Worm (Caenorhabditis elegans) whole organism, mixed stage, embryonic: ENCODE measurements around the gene F18A1.7.

Source experiments
- M03D4.4 ChIP-seq: sonication (generic microtip); optimal IDR thresholded peaks from 2 replicates; lab custom pipeline; 2017; ENCODE audit warnings: mild to moderate bottlenecking, missing genetic modification characterization, missing compliant biosample characterization
- bed-3 ChIP-seq: fragments of 200-800 bp; sonication (Bioruptor generic); optimal IDR thresholded peaks from 3 replicates; lab custom pipeline; 2018; ENCODE audit warnings: mild to moderate bottlenecking, missing genetic modification characterization, moderate library complexity, missing compliant biosample characterization
- blmp-1 ChIP-seq: fragments of 150-350 bp; optimal IDR thresholded peaks from 2 replicates; lab custom pipeline; 2014; ENCODE audit warnings: missing biosample characterization, missing genetic modification characterization
- ceh-39 ChIP-seq: fragments of 150-350 bp; optimal IDR thresholded peaks from 2 replicates; lab custom pipeline; 2014; ENCODE audit warnings: missing biosample characterization, missing genetic modification characterization
- ceh-43 ChIP-seq: fragments of 200-800 bp; sonication (Bioruptor generic); optimal IDR thresholded peaks from 2 replicates; lab custom pipeline; 2018; ENCODE audit warnings: mild to moderate bottlenecking, missing genetic modification characterization, moderate library complexity, missing compliant biosample characterization
- ces-1 ChIP-seq: fragments of 150-350 bp; optimal IDR thresholded peaks from 2 replicates; lab custom pipeline; 2014; ENCODE audit warnings: missing biosample characterization, missing genetic modification reagents, missing genetic modification characterization
- drap-1 ChIP-seq: fragments of 200-800 bp; sonication (Bioruptor generic); optimal IDR thresholded peaks from 3 replicates; lab custom pipeline; 2018; ENCODE audit warnings: mild to moderate bottlenecking, missing genetic modification characterization, missing compliant biosample characterization
- elt-1 ChIP-seq: sonication (generic microtip); optimal IDR thresholded peaks from 2 replicates; lab custom pipeline; 2017; ENCODE audit warnings: missing genetic modification characterization, mild to moderate bottlenecking, missing compliant biosample characterization, antibody characterized with exemption, moderate library complexity, borderline replicate concordance; ENCODE audit not compliant: insufficient read depth
- elt-3 ChIP-seq: fragments of 150-350 bp; optimal IDR thresholded peaks from 2 replicates; lab custom pipeline; 2014; ENCODE audit warnings: missing biosample characterization, missing genetic modification characterization
- ham-2 ChIP-seq: fragments of 200-800 bp; sonication (Bioruptor generic); optimal IDR thresholded peaks from 2 replicates; lab custom pipeline; 2018; ENCODE audit warnings: mild to moderate bottlenecking, missing genetic modification characterization, missing compliant biosample characterization
- hlh-1 ChIP-seq: fragments of 150-350 bp; optimal IDR thresholded peaks from 2 replicates; lab custom pipeline; 2014; ENCODE audit warnings: missing biosample characterization, missing genetic modification reagents, missing genetic modification characterization
- lin-32 ChIP-seq: fragments of 200-800 bp; sonication (Bioruptor generic); optimal IDR thresholded peaks from 2 replicates; lab custom pipeline; 2018; ENCODE audit warnings: mild to moderate bottlenecking, missing genetic modification characterization, missing compliant biosample characterization
- lsy-2 ChIP-seq: fragments of 150-350 bp; optimal IDR thresholded peaks from 2 replicates; lab custom pipeline; 2014; ENCODE audit warnings: missing biosample characterization, missing genetic modification characterization
- mab-5 ChIP-seq: fragments of 150-350 bp; optimal IDR thresholded peaks from 2 replicates; lab custom pipeline; 2014; ENCODE audit warnings: missing biosample characterization, missing genetic modification characterization
- mep-1 ChIP-seq: fragments of 150-350 bp; optimal IDR thresholded peaks from 2 replicates; lab custom pipeline; 2017; ENCODE audit warnings: missing biosample characterization, missing genetic modification reagents, missing genetic modification characterization, inconsistent platforms
- mls-2 ChIP-seq: sonication (generic microtip); optimal IDR thresholded peaks from 2 replicates; lab custom pipeline; 2016; ENCODE audit warnings: mild to moderate bottlenecking, missing genetic modification characterization, moderate library complexity, missing compliant biosample characterization
- nhr-12 ChIP-seq: fragments of 150-350 bp; optimal IDR thresholded peaks from 2 replicates; lab custom pipeline; 2014; ENCODE audit warnings: missing biosample characterization, missing genetic modification characterization
- nhr-2 ChIP-seq: fragments of 150-350 bp; optimal IDR thresholded peaks from 2 replicates; lab custom pipeline; 2014; ENCODE audit warnings: missing biosample characterization, missing genetic modification characterization
- nhr-237 ChIP-seq: fragments of 150-350 bp; optimal IDR thresholded peaks from 2 replicates; lab custom pipeline; 2014; ENCODE audit warnings: missing biosample characterization, missing genetic modification characterization
- nhr-76 ChIP-seq: sonication (generic microtip); optimal IDR thresholded peaks from 2 replicates; lab custom pipeline; 2017; ENCODE audit warnings: missing biosample characterization, missing genetic modification characterization
- pha-4 ChIP-seq: fragments of 150-350 bp; optimal IDR thresholded peaks from 2 replicates; lab custom pipeline; 2018; ENCODE audit warnings: missing biosample characterization, missing genetic modification reagents, missing genetic modification characterization
- sptf-1 ChIP-seq: sonication (generic microtip); optimal IDR thresholded peaks from 2 replicates; lab custom pipeline; 2017; ENCODE audit warnings: mild to moderate bottlenecking, missing genetic modification characterization, moderate library complexity, missing compliant biosample characterization
- tbx-8 ChIP-seq: fragments of 200-800 bp; sonication (Bioruptor generic); optimal IDR thresholded peaks from 2 replicates; lab custom pipeline; 2018; ENCODE audit warnings: mild to moderate bottlenecking, missing genetic modification characterization, moderate library complexity, missing compliant biosample characterization
- unc-120 ChIP-seq: sonication (generic microtip); optimal IDR thresholded peaks from 2 replicates; lab custom pipeline; 2017; ENCODE audit warnings: missing genetic modification characterization, missing compliant biosample characterization; ENCODE audit not compliant: poor library complexity, severe bottlenecking
- unc-39 ChIP-seq: fragments of 150-350 bp; optimal IDR thresholded peaks from 2 replicates; lab custom pipeline; 2014; ENCODE audit warnings: missing biosample characterization, missing genetic modification characterization
- unc-62 ChIP-seq: fragments of 150-350 bp; optimal IDR thresholded peaks from 2 replicates; lab custom pipeline; 2014; ENCODE audit warnings: missing biosample characterization, missing genetic modification reagents, missing genetic modification characterization
- zip-8 ChIP-seq: fragments of 150-350 bp; optimal IDR thresholded peaks from 2 replicates; lab custom pipeline; 2014; ENCODE audit warnings: missing biosample characterization, missing genetic modification characterization
- ztf-11 ChIP-seq: fragments of 150-350 bp; optimal IDR thresholded peaks from 2 replicates; lab custom pipeline; 2014; ENCODE audit warnings: missing biosample characterization, missing genetic modification characterization

F18A1.7 gene

ce11 chrII:7694745-7695144 is 31.2 kb upstream of the F18A1.7 start:
- TF ChIP-seq ceh-43 (GFP tag; lab: Kevin White, UChicago) (no peak), nhr-2 (tag; lab: Kevin White, UChicago) (no peak), ceh-39 (tag; lab: Kevin White, UChicago) (no peak), nhr-12 (tag; lab: Kevin White, UChicago) (no peak)

ce11 chrII:7693929-7694328 is 30.4 kb upstream of the F18A1.7 start, which contains the start of gene nhx-2:
nhx-2 (minus strand) TSS chrII:7693957.
- TF ChIP-seq unc-120 (tag; lab: Kevin White, UChicago), result no peak
- no peak for TF ChIP-seq elt-1
- TF ChIP-seq hlh-1 (tag; lab: Kevin White, UChicago), result no peak
- TF ChIP-seq sptf-1 (tag; lab: Kevin White, UChicago), result no peak
- no peak for TF ChIP-seq ztf-11 (tag; lab: Kevin White, UChicago)
- no peak for TF ChIP-seq lsy-2 (tag; lab: Kevin White, UChicago)
- no peak for TF ChIP-seq nhr-237
- no peak for TF ChIP-seq mab-5 (tag; lab: Kevin White, UChicago)
- TF ChIP-seq nhr-76 (tag; lab: Kevin White, UChicago), result no peak
- no peak for TF ChIP-seq lin-32 (GFP tag; lab: Kevin White, UChicago)
- no peak for TF ChIP-seq nhr-12 (tag; lab: Kevin White, UChicago)
- TF ChIP-seq pha-4 (tag; lab: Kevin White, UChicago), result no peak

ce11 chrII:7690384-7690783 is 26.8 kb upstream of the F18A1.7 start, which contains the start of gene pid-1:
pid-1 (minus strand) TSS chrII:7690556.
- no peak for TF ChIP-seq drap-1 (GFP tag; lab: Kevin White, UChicago)
- TF ChIP-seq mep-1, result no peak
- TF ChIP-seq nhr-237, result no peak
- no peak for TF ChIP-seq mab-5 (tag; lab: Kevin White, UChicago)
- TF ChIP-seq ceh-43 (GFP tag; lab: Kevin White, UChicago), result no peak
- no peak for TF ChIP-seq nhr-12 (tag; lab: Kevin White, UChicago)

DNA sequence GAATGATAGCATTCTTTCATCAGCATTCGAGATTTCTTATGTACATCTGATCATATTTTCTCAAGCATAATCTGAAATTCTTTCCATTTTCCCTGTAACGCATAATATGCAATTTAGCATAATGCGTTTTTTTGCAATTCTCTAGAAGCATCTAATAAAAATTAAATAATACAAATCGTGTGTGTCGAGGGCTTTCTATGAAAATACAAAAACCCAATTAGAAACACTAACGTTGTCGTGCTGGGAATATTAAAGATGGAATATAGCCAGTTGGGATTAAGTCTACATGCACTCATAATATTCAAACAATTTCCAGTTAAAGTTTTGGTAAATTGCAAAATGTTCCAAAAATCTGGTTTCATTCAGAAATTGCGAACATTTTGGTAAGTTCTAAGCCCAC is 21.0 kb upstream of the F18A1.7 start, which contains the start of gene F18A1.1:
Gene F18A1.1, plus strand, starts transcription at position 301 of the 400 bp plus-strand sequence.
- TF ChIP-seq ces-1 (GFP tag; lab: Kevin White, UChicago) (no peak), pha-4 (tag; lab: Kevin White, UChicago) (no peak), ceh-43 (GFP tag; lab: Kevin White, UChicago) (no peak), nhr-2 (tag; lab: Kevin White, UChicago) (no peak), nhr-12 (tag; lab: Kevin White, UChicago) (no peak), mep-1 (no peak), blmp-1 (tag; lab: Kevin White, UChicago) (no peak), elt-1 (no peak), zip-8 (tag; lab: Kevin White, UChicago) (no peak), elt-3 (tag; lab: Kevin White, UChicago) (no peak), lin-32 (GFP tag; lab: Kevin White, UChicago) (no peak), nhr-76 (tag; lab: Kevin White, UChicago) (no peak), bed-3 (no peak), nhr-237 (no peak), M03D4.4 (tag; lab: Kevin White, UChicago) (no peak), unc-62 (GFP tag; lab: Kevin White, UChicago) (no peak), drap-1 (GFP tag; lab: Kevin White, UChicago) (no peak), tbx-8 (GFP tag; lab: Kevin White, UChicago) (no peak), unc-39 (tag; lab: Kevin White, UChicago) (no peak), ceh-39 (tag; lab: Kevin White, UChicago) (no peak)

ce11 chrII:7682488-7682887 is 18.9 kb upstream of the F18A1.7 start:
- TF ChIP-seq pha-4 (tag; lab: Kevin White, UChicago) (no peak), ham-2 (no peak), mab-5 (tag; lab: Kevin White, UChicago) (no peak)
- TF ChIP-seq, all 35 proteins: peak for 0

DNA sequence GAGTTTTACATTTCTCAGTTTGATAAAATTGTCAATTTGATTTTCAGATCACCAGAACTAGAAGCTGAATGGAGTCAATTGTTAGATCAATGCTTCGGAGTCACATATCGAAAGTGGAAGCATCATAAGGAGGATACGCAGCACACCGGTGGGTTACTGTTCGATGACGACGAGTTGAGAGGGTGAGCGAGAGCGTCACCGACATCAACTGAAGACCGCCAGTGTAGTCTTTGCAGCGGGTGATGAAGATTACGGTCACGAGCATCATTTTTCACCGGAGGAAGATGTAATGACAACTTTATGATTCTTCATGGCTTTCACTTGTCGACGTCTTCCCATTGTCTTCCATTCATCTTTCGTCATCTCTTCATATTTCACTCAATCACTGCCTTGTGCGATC is 18.3 kb upstream of the F18A1.7 start, which contains the start of gene lin-26:
Gene lin-26, plus strand, starts transcription at position 301 of the 400 bp plus-strand sequence.
- TF ChIP-seq lin-32 (GFP tag; lab: Kevin White, UChicago), result no peak
- no peak for TF ChIP-seq nhr-2 (tag; lab: Kevin White, UChicago)
- no peak for TF ChIP-seq blmp-1 (tag; lab: Kevin White, UChicago)
- TF ChIP-seq unc-39 (tag; lab: Kevin White, UChicago), result no peak
- TF ChIP-seq mep-1, result no peak
- TF ChIP-seq nhr-12 (tag; lab: Kevin White, UChicago), result no peak
- no peak for TF ChIP-seq zip-8 (tag; lab: Kevin White, UChicago)
- no peak for TF ChIP-seq pha-4 (tag; lab: Kevin White, UChicago)
- TF ChIP-seq mls-2 (tag; lab: Kevin White, UChicago), result no peak
- no peak for TF ChIP-seq bed-3
